Fruit fly (Drosophila melanogaster) whole organism, prepupa: ENCODE measurements around the gene CG14711.

ENCODE experiments used
- Blimp-1 ChIP-seq: fragments of 200-800 bp; sonication (Bioruptor generic); optimal IDR thresholded peaks from 3 replicates; lab custom pipeline; 2017; ENCODE audit warnings: missing biosample characterization, missing genetic modification characterization, mild to moderate bottlenecking, moderate library complexity, missing genetic modification reagents
- CG10631 ChIP-seq: fragments of 200-800 bp; sonication (Bioruptor generic); optimal IDR thresholded peaks from 2 replicates; lab custom pipeline; 2016; ENCODE audit warnings: missing biosample characterization, missing genetic modification characterization
- CG10669 ChIP-seq: fragments of 200-800 bp; sonication (Bioruptor generic); optimal IDR thresholded peaks from 3 replicates; lab custom pipeline; 2018; ENCODE audit warnings: missing biosample characterization, mild to moderate bottlenecking, missing genetic modification characterization, moderate library complexity
- CG11294 ChIP-seq: fragments of 200-800 bp; sonication (Bioruptor generic); IDR thresholded peaks from 2 replicates; pipeline ENCODE4 v1.3.6; 2022; ENCODE audit warnings: missing biosample characterization, missing genetic modification characterization
- CG11762 ChIP-seq: fragments of 200-800 bp; sonication (Bioruptor generic); optimal IDR thresholded peaks from 3 replicates; lab custom pipeline; 2016; ENCODE audit warnings: missing biosample characterization, missing genetic modification characterization; ENCODE audit not compliant: insufficient read depth
- CG11902 ChIP-seq: fragments of 200-800 bp; sonication (Bioruptor generic); optimal IDR thresholded peaks from 3 replicates; lab custom pipeline; 2016; ENCODE audit warnings: missing biosample characterization, missing genetic modification characterization
- CG15336 ChIP-seq: fragments of 200-800 bp; sonication (Bioruptor generic); IDR thresholded peaks from 2 replicates; pipeline ENCODE4 v1.3.6; 2022; ENCODE audit warnings: missing biosample characterization, missing genetic modification characterization
- CG16779 ChIP-seq: fragments of 200-800 bp; sonication (Bioruptor generic); optimal IDR thresholded peaks from 3 replicates; lab custom pipeline; 2017; ENCODE audit warnings: missing biosample characterization, mild to moderate bottlenecking, missing genetic modification characterization
- CG3032 ChIP-seq: fragments of 200-800 bp; optimal IDR thresholded peaks from 2 replicates; lab custom pipeline; 2019; ENCODE audit warnings: missing biosample characterization, mild to moderate bottlenecking, missing genetic modification characterization, moderate library complexity
- CG32006 ChIP-seq: fragments of 200-800 bp; sonication (Bioruptor generic); optimal IDR thresholded peaks from 3 replicates; lab custom pipeline; 2017; ENCODE audit warnings: missing biosample characterization, mild to moderate bottlenecking, missing genetic modification characterization
- CG3919 ChIP-seq: fragments of 200-800 bp; sonication (Bioruptor generic); optimal IDR thresholded peaks from 3 replicates; lab custom pipeline; 2016; ENCODE audit warnings: missing biosample characterization, missing genetic modification characterization
- CG4318 ChIP-seq: fragments of 200-800 bp; sonication (Bioruptor generic); optimal IDR thresholded peaks from 3 replicates; lab custom pipeline; 2017; ENCODE audit warnings: missing biosample characterization, mild to moderate bottlenecking, missing genetic modification characterization
- CG6808 ChIP-seq: fragments of 200-800 bp; sonication (Bioruptor generic); optimal IDR thresholded peaks from 3 replicates; lab custom pipeline; 2017; ENCODE audit warnings: missing biosample characterization, missing genetic modification characterization, mild to moderate bottlenecking, moderate library complexity, missing genetic modification reagents
- CG6854 ChIP-seq: fragments of 200-800 bp; sonication (Bioruptor generic); optimal IDR thresholded peaks from 2 replicates; lab custom pipeline; 2017; ENCODE audit warnings: missing biosample characterization, mild to moderate bottlenecking, missing genetic modification characterization
- CG7368 ChIP-seq: fragments of 200-800 bp; sonication (Bioruptor generic); optimal IDR thresholded peaks from 3 replicates; lab custom pipeline; 2016; ENCODE audit warnings: missing biosample characterization, missing genetic modification characterization
- CG8119 ChIP-seq: fragments of 200-800 bp; sonication (Bioruptor generic); IDR thresholded peaks from 3 replicates; pipeline ENCODE4 v1.3.6; 2022; ENCODE audit warnings: missing biosample characterization, missing genetic modification characterization
- CG8319 ChIP-seq: fragments of 200-800 bp; sonication (Bioruptor generic); optimal IDR thresholded peaks from 3 replicates; lab custom pipeline; 2016; ENCODE audit warnings: missing biosample characterization, missing genetic modification characterization
- CG8632 ChIP-seq: fragments of 200-800 bp; sonication (Bioruptor generic); optimal IDR thresholded peaks from 3 replicates; lab custom pipeline; 2016; ENCODE audit warnings: missing biosample characterization, missing genetic modification characterization
- Eip75B ChIP-seq: fragments of 200-800 bp; sonication (Bioruptor generic); optimal IDR thresholded peaks from 3 replicates; lab custom pipeline; 2016; ENCODE audit warnings: missing biosample characterization, missing genetic modification characterization
- Eip78C ChIP-seq: fragments of 200-800 bp; sonication (Bioruptor generic); peaks from one replicate; lab custom pipeline; 2016; ENCODE audit warnings: missing biosample characterization, missing genetic modification characterization
- Eip93F ChIP-seq: fragments of 200-800 bp; sonication (Bioruptor generic); optimal IDR thresholded peaks from 2 replicates; lab custom pipeline; 2016; ENCODE audit warnings: missing biosample characterization, mild to moderate bottlenecking, missing genetic modification characterization
- Ets21C ChIP-seq: fragments of 200-800 bp; sonication (Bioruptor generic); optimal IDR thresholded peaks from 3 replicates; lab custom pipeline; 2016; ENCODE audit warnings: missing biosample characterization, missing genetic modification characterization
- Ets96B ChIP-seq: fragments of 200-800 bp; optimal IDR thresholded peaks from 2 replicates; lab custom pipeline; 2019; ENCODE audit warnings: missing biosample characterization, mild to moderate bottlenecking, missing genetic modification characterization, moderate library complexity
- Gug ChIP-seq: fragments of 200-800 bp; sonication (Bioruptor generic); IDR thresholded peaks from 2 replicates; pipeline ENCODE4 v1.3.6; 2022; ENCODE audit warnings: missing biosample characterization, missing genetic modification characterization
- Hr4 ChIP-seq: fragments of 200-800 bp; sonication (Bioruptor generic); optimal IDR thresholded peaks from 3 replicates; lab custom pipeline; 2016; ENCODE audit warnings: missing biosample characterization, missing genetic modification characterization
- Lpt ChIP-seq: fragments of 200-800 bp; sonication (Bioruptor generic); optimal IDR thresholded peaks from 3 replicates; lab custom pipeline; 2016; ENCODE audit warnings: missing biosample characterization, missing genetic modification characterization
- OdsH ChIP-seq: fragments of 200-800 bp; sonication (Bioruptor generic); optimal IDR thresholded peaks from 3 replicates; lab custom pipeline; 2016; ENCODE audit warnings: missing biosample characterization, missing genetic modification characterization
- Smox ChIP-seq: fragments of 200-800 bp; sonication (Bioruptor generic); optimal IDR thresholded peaks from 3 replicates; lab custom pipeline; 2016; ENCODE audit warnings: missing biosample characterization, missing genetic modification characterization
- Sox102F ChIP-seq: fragments of 200-800 bp; sonication (Bioruptor generic); optimal IDR thresholded peaks from 2 replicates; lab custom pipeline; 2016; ENCODE audit warnings: missing biosample characterization, mild to moderate bottlenecking, missing genetic modification characterization
- Sox14 ChIP-seq: fragments of 200-800 bp; sonication (Bioruptor generic); optimal IDR thresholded peaks from 3 replicates; lab custom pipeline; 2016; ENCODE audit warnings: missing biosample characterization, missing genetic modification characterization
- Sox15 ChIP-seq: fragments of 200-800 bp; sonication (Bioruptor generic); optimal IDR thresholded peaks from 3 replicates; lab custom pipeline; 2016; ENCODE audit warnings: missing biosample characterization, missing genetic modification characterization
- achi ChIP-seq: fragments of 200-800 bp; sonication (Bioruptor generic); optimal IDR thresholded peaks from 3 replicates; lab custom pipeline; 2016; ENCODE audit warnings: missing biosample characterization, missing genetic modification characterization
- acj6 ChIP-seq: fragments of 200-800 bp; sonication (Bioruptor generic); optimal IDR thresholded peaks from 3 replicates; lab custom pipeline; 2016; ENCODE audit warnings: missing biosample characterization, missing genetic modification characterization
- cyc ChIP-seq: fragments of 200-800 bp; sonication (Bioruptor generic); optimal IDR thresholded peaks from 3 replicates; lab custom pipeline; 2016; ENCODE audit warnings: missing biosample characterization, missing genetic modification characterization
- dac ChIP-seq: fragments of 200-800 bp; sonication (Bioruptor generic); optimal IDR thresholded peaks from 2 replicates; lab custom pipeline; 2017; ENCODE audit warnings: missing biosample characterization, mild to moderate bottlenecking, missing genetic modification characterization
- dsx ChIP-seq: fragments of 200-800 bp; optimal IDR thresholded peaks from 3 replicates; lab custom pipeline; 2019; ENCODE audit warnings: missing biosample characterization, mild to moderate bottlenecking, missing genetic modification characterization, moderate library complexity; ENCODE audit not compliant: poor library complexity, severe bottlenecking
- eg ChIP-seq: fragments of 200-800 bp; sonication (Bioruptor generic); IDR thresholded peaks from 3 replicates; pipeline ENCODE4 v1.3.6; 2022; ENCODE audit warnings: missing biosample characterization, missing genetic modification characterization
- esn ChIP-seq: fragments of 200-800 bp; sonication (Bioruptor generic); optimal IDR thresholded peaks from 2 replicates; lab custom pipeline; 2016; ENCODE audit warnings: missing biosample characterization, mild to moderate bottlenecking, missing genetic modification characterization, moderate library complexity
- fd59A ChIP-seq: fragments of 200-800 bp; sonication (Bioruptor generic); optimal IDR thresholded peaks from 2 replicates; lab custom pipeline; 2017; ENCODE audit warnings: missing biosample characterization, mild to moderate bottlenecking, missing genetic modification characterization, missing genetic modification reagents
- fd85E ChIP-seq: fragments of 200-800 bp; sonication (Bioruptor generic); optimal IDR thresholded peaks from 3 replicates; lab custom pipeline; 2016; ENCODE audit warnings: missing biosample characterization, missing genetic modification characterization
- salr ChIP-seq, 2 experiments: fragments of 200-800 bp; sonication (Bioruptor generic); optimal IDR thresholded peaks; 3 replicates each; lab custom pipeline; 2016 to 2018; ENCODE audit warnings: missing biosample characterization in 2 of 2, missing genetic modification characterization in 2 of 2, mild to moderate bottlenecking in 1 of 2
- spab ChIP-seq: fragments of 200-800 bp; sonication (Bioruptor generic); optimal IDR thresholded peaks from 2 replicates; lab custom pipeline; 2017; ENCODE audit warnings: missing biosample characterization, mild to moderate bottlenecking, missing genetic modification characterization, missing genetic modification reagents
- ss ChIP-seq, 2 experiments: fragments of 200-800 bp; sonication (Bioruptor generic); optimal IDR thresholded peaks; 2 replicates in 1 of 2; 3 replicates in 1 of 2; lab custom pipeline; 2017 to 2018; ENCODE audit warnings: mild to moderate bottlenecking in 2 of 2, missing biosample characterization in 2 of 2, missing genetic modification characterization in 2 of 2, moderate library complexity in 1 of 2
- svp ChIP-seq: fragments of 200-800 bp; sonication (Bioruptor generic); peaks from one replicate; lab custom pipeline; 2016; ENCODE audit warnings: missing biosample characterization, missing genetic modification characterization
- topi ChIP-seq: fragments of 200-800 bp; sonication (Bioruptor generic); optimal IDR thresholded peaks from 3 replicates; lab custom pipeline; 2016; ENCODE audit warnings: missing biosample characterization, missing genetic modification characterization
- vri ChIP-seq: fragments of 200-800 bp; sonication (Bioruptor generic); optimal IDR thresholded peaks from 3 replicates; lab custom pipeline; 2016; ENCODE audit warnings: missing biosample characterization, mild to moderate bottlenecking, missing genetic modification characterization

CG14711 gene

dm6 chr3R:11604654-11605436 lies 18.3 kb upstream of the CG14711 start (continued):
- TF ChIP-seq CG6854 (GFP tag; lab: Kevin White, UChicago) (peak; percentile 72), esn (GFP tag; lab: Kevin White, UChicago) (peak; percentile 14), spab (GFP tag; lab: Kevin White, UChicago) (no peak), ss (GFP tag; optimal IDR thresholded peaks at IDR 0.05; lab: Kevin White, UChicago) (peak; percentile 64 to 70), acj6 (GFP tag; lab: Kevin White, UChicago) (no peak), Sox15 (GFP tag; lab: Kevin White, UChicago) (no peak), OdsH (no peak), Eip75B (GFP tag; lab: Kevin White, UChicago) (peak; percentile 10), vri (GFP tag; lab: Kevin White, UChicago) (peak; percentile 7), CG15336 (GFP tag; lab: Robert Waterston, UW) (peak; percentile 82), CG10631 (GFP tag; lab: Kevin White, UChicago) (no peak), CG8119 (GFP tag; lab: Robert Waterston, UW) (peak; percentile 70), CG8632 (no peak), fd85E (GFP tag; lab: Kevin White, UChicago) (no peak), Eip93F (GFP tag; lab: Kevin White, UChicago) (peak; percentile 10), CG7368 (GFP tag; lab: Kevin White, UChicago) (no peak), Sox14 (GFP tag; lab: Kevin White, UChicago) (no peak), CG4318 (GFP tag; lab: Kevin White, UChicago) (no peak), CG11294 (GFP tag; lab: Robert Waterston, UW) (no peak), Gug (GFP tag; lab: Robert Waterston, UW) (no peak), CG8319 (no peak), fd59A (GFP tag; lab: Kevin White, UChicago) (no peak), CG10669 (GFP tag; lab: Kevin White, UChicago) (peak; percentile 30), CG3919 (GFP tag; lab: Kevin White, UChicago) (peak; percentile 8), Ets21C (GFP tag; lab: Kevin White, UChicago) (no peak), topi (no peak), Sox102F (GFP tag; lab: Kevin White, UChicago) (peak; percentile 26), cyc (GFP tag; lab: Kevin White, UChicago) (no peak), Lpt (GFP tag; lab: Kevin White, UChicago) (no peak), achi (GFP tag; lab: Kevin White, UChicago) (no peak)

dm6 chr3R:11606679-11607078 lies 16.5 kb upstream of the CG14711 start:
- TF ChIP-seq CG6808: no peak
- TF ChIP-seq esn (GFP tag; lab: Kevin White, UChicago): no peak
- peak; percentile 44 for TF ChIP-seq Eip78C (GFP tag; lab: Kevin White, UChicago)
- TF ChIP-seq salr (GFP tag; optimal IDR thresholded peaks at IDR 0.05; lab: Kevin White, UChicago): no peak
- TF ChIP-seq CG8632: no peak
- TF ChIP-seq vri (GFP tag; lab: Kevin White, UChicago): no peak
- no peak for TF ChIP-seq Smox (GFP tag; lab: Kevin White, UChicago)
- TF ChIP-seq dsx (GFP tag; lab: Kevin White, UChicago): no peak
- no peak for TF ChIP-seq CG11762 (GFP tag; lab: Kevin White, UChicago)
- TF ChIP-seq Blimp-1 (GFP tag; lab: Kevin White, UChicago): no peak
- TF ChIP-seq Ets96B (tag; lab: Kevin White, UChicago): no peak
- no peak for TF ChIP-seq Eip93F (GFP tag; lab: Kevin White, UChicago)
- TF ChIP-seq svp (GFP tag; lab: Kevin White, UChicago): peak; percentile 12
- no peak for TF ChIP-seq CG6854 (GFP tag; lab: Kevin White, UChicago)
- peak; percentile 22 for TF ChIP-seq achi (GFP tag; lab: Kevin White, UChicago)
- TF ChIP-seq CG4318 (GFP tag; lab: Kevin White, UChicago): peak; percentile 36
- TF ChIP-seq Hr4 (GFP tag; lab: Kevin White, UChicago): peak; percentile 47
- TF ChIP-seq CG11902 (GFP tag; lab: Kevin White, UChicago): no peak
- TF ChIP-seq cyc (GFP tag; lab: Kevin White, UChicago): no peak
- no peak for TF ChIP-seq Ets21C (GFP tag; lab: Kevin White, UChicago)
- TF ChIP-seq dac (GFP tag; lab: Kevin White, UChicago): peak; percentile 56
- TF ChIP-seq ss (GFP tag; optimal IDR thresholded peaks at IDR 0.05; lab: Kevin White, UChicago): no peak
- peak; percentile 75 for TF ChIP-seq CG32006 (GFP tag; lab: Kevin White, UChicago)
- TF ChIP-seq CG16779 (tag; lab: Kevin White, UChicago): no peak
- no peak for TF ChIP-seq Sox102F (GFP tag; lab: Kevin White, UChicago)
- TF ChIP-seq CG3919 (GFP tag; lab: Kevin White, UChicago): peak; percentile 24
- no peak for TF ChIP-seq OdsH
- peak; percentile 36; the same call in 1 of the 3 replicates for TF ChIP-seq eg (GFP tag; lab: Robert Waterston, UW)
- no peak for TF ChIP-seq CG3032 (tag; lab: Kevin White, UChicago)
- peak; percentile 73 for TF ChIP-seq CG8119 (GFP tag; lab: Robert Waterston, UW)
- no peak for TF ChIP-seq Eip75B (GFP tag; lab: Kevin White, UChicago)
